Worm (Caenorhabditis elegans): Measurements from ENCODE around the gene C04F6.9.

DNA sequence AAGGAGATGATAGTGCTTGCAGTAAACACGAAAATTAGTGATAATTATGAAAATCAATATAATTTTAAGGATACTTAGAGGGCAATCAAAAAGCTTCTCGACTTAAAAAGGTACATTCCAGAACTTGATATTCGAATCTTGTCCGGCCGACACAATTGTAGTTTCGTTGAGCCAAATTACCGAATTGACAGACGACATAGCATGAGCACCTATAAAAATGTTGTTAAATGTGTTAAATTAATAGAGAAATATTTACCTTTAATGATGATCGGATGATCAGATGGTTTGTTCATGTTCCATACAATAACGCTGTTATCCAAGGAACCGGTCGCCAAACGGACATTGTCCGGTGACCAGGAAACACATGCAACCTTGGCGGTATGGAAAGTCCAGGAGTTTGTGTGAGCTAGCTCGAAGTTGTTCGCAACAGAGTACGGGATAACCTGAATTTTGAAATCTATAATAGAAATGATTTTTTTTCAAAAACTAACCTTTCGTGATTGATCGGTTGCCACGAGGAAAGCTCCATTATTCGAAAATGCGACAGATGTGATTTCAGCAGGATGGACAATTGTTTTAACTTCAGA lies 7.0 kb downstream of the C04F6.9 start:
- TF ChIP-seq attf-6 (GFP tag; IDR thresholded peaks at IDR 0.05) (no peak), pha-4 (tag; optimal IDR thresholded peaks at IDR 0.05) (no peak), Y56A3A.18 (GFP tag; IDR thresholded peaks at IDR 0.05) (peak; percentile 81), mel-28 (tag; optimal IDR thresholded peaks at IDR 0.05; ENCODE audit: borderline replicate concordance) (no peak), B0261.1 (tag; optimal IDR thresholded peaks at IDR 0.05) (no peak), hrde-1 (tag; optimal IDR thresholded peaks at IDR 0.05; ENCODE audit: borderline replicate concordance) (no peak), chd-7 (tag; optimal IDR thresholded peaks at IDR 0.05) (peak; percentile 36), lag-1 (GFP tag; IDR thresholded peaks at IDR 0.05) (no peak), F49E8.2 (tag; optimal IDR thresholded peaks at IDR 0.05; ENCODE audit: insufficient read depth) (no peak), B0035.1 (tag; optimal IDR thresholded peaks at IDR 0.05) (no peak), hlh-12 (tag; optimal IDR thresholded peaks at IDR 0.05) (no peak), ceh-79 (tag; optimal IDR thresholded peaks at IDR 0.05) (no peak), lin-54 (GFP tag; optimal IDR thresholded peaks at IDR 0.05) (peak; percentile 22), nhr-90 (tag; optimal IDR thresholded peaks at IDR 0.05) (peak; percentile 61)

Measured in whole organism, young adult.